Worm (Caenorhabditis elegans): ENCODE measurements around the gene W10G11.2.

The W10G11.2 gene

ce11 chrII:3520988-3521850 lies 40.2 kb downstream of the W10G11.2 start, which contains the start of gene W09G10.9 (continued):
- TF ChIP-seq madf-9 (GFP tag; conservative IDR thresholded peaks at IDR 0.05), result peak; percentile 90
- no peak for TF ChIP-seq fkh-10 (GFP tag; optimal IDR thresholded peaks at IDR 0.05)
- peak; percentile 15 for TF ChIP-seq mxl-3 (GFP tag; optimal IDR thresholded peaks at IDR 0.05)
- TF ChIP-seq vab-7 (GFP tag; IDR thresholded peaks at IDR 0.05), result peak; percentile 75
- no peak for TF ChIP-seq skn-1 (tag; optimal IDR thresholded peaks at IDR 0.05)
- TF ChIP-seq nhr-48 (tag; optimal IDR thresholded peaks at IDR 0.05), result no peak
- no peak for TF ChIP-seq daf-12 (tag; optimal IDR thresholded peaks at IDR 0.05)
- TF ChIP-seq lin-13 (GFP tag; optimal IDR thresholded peaks at IDR 0.05), result peak; percentile 80
- no peak; the same call in 1 of the 2 replicates for TF ChIP-seq lin-29 (GFP tag; IDR thresholded peaks at IDR 0.05)
- peak in 1 of 2 experiments; percentile 66 for TF ChIP-seq unc-62 (GFP tag; optimal IDR thresholded peaks at IDR 0.05 in 1 of 2)
- TF ChIP-seq unc-62 (tag; optimal IDR thresholded peaks at IDR 0.05), result no peak
- TF ChIP-seq php-3 (GFP tag; IDR thresholded peaks at IDR 0.05), result 0 out of 2 replicates have a peak, but pooled peaks have one; percentile 42
- no peak for TF ChIP-seq ceh-28 (tag; optimal IDR thresholded peaks at IDR 0.05)
- TF ChIP-seq mdl-1 (tag; optimal IDR thresholded peaks at IDR 0.05), result peak in 1 of 2 experiments; percentile 28
- TF ChIP-seq dpl-1 (GFP tag; optimal IDR thresholded peaks at IDR 0.05), result peak; percentile 28
- TF ChIP-seq T20F7.1 (GFP tag; optimal IDR thresholded peaks at IDR 0.05), result no peak
- TF ChIP-seq nhr-10 (tag; optimal IDR thresholded peaks at IDR 0.05), result no peak
- no peak for TF ChIP-seq ama-1 (optimal IDR thresholded peaks at IDR 0.05)
- 0 out of 2 replicates have a peak, but pooled peaks have one; percentile 77 for TF ChIP-seq tag-97 (GFP tag; IDR thresholded peaks at IDR 0.05)
- peak; percentile 32 for TF ChIP-seq unc-130 (GFP tag; optimal IDR thresholded peaks at IDR 0.05)
- peak; percentile 84 for TF ChIP-seq daf-19 (GFP tag; conservative IDR thresholded peaks at IDR 0.05)
- peak; percentile 46 for TF ChIP-seq nhr-102 (tag; optimal IDR thresholded peaks at IDR 0.05)

ce11 chrII:3518961-3519544 lies 42.4 kb downstream of the W10G11.2 start, which contains the start of gene clec-126:
Gene clec-126, plus strand, starts transcription at chrII:3519494.
- TF ChIP-seq nhr-25 (tag; optimal IDR thresholded peaks at IDR 0.05; ENCODE audit: borderline replicate concordance, insufficient read depth) (no peak), nhr-76 (tag; optimal IDR thresholded peaks at IDR 0.05) (no peak), mxl-2 (GFP tag; conservative IDR thresholded peaks at IDR 0.05) (0 out of 2 replicates have a peak, but pooled peaks have one; percentile 12), hlh-30 (tag; optimal IDR thresholded peaks at IDR 0.05; ENCODE audit: insufficient read depth) (peak; percentile 85), ces-1 (GFP tag; optimal IDR thresholded peaks at IDR 0.05) (no peak), ctbp-1 (GFP tag; IDR thresholded peaks at IDR 0.05) (peak; percentile 74), dmd-6 (GFP tag; IDR thresholded peaks at IDR 0.05) (peak; percentile 64), mes-2 (tag; optimal IDR thresholded peaks at IDR 0.05; ENCODE audit: poor library complexity, severe bottlenecking) (peak; percentile 58), jun-1 (tag; optimal IDR thresholded peaks at IDR 0.05) (peak; percentile 60), F37D6.2 (tag; optimal IDR thresholded peaks at IDR 0.05) (peak; percentile 63), fos-1 (tag; optimal IDR thresholded peaks at IDR 0.05) (no peak), lin-13 (GFP tag; optimal IDR thresholded peaks at IDR 0.05) (peak; percentile 91), lir-3 (tag; optimal IDR thresholded peaks at IDR 0.05) (peak; percentile 74), nhr-102 (tag; optimal IDR thresholded peaks at IDR 0.05) (peak; percentile 89), nhr-48 (tag; optimal IDR thresholded peaks at IDR 0.05) (peak; percentile 82), ztf-7 (tag; optimal IDR thresholded peaks at IDR 0.05) (peak; percentile 59), unc-62 (GFP tag; optimal IDR thresholded peaks at IDR 0.05 in 1 of 2) (peak in 1 of 2 experiments; percentile 64), unc-62 (tag; optimal IDR thresholded peaks at IDR 0.05) (no peak), Y75B8A.6 (GFP tag; IDR thresholded peaks at IDR 0.05) (no peak; the same call in 1 of the 2 replicates), nhr-237 (tag; optimal IDR thresholded peaks at IDR 0.05) (no peak), dve-1 (tag; optimal IDR thresholded peaks at IDR 0.05; ENCODE audit: insufficient read depth) (peak; percentile 99), snpc-1.2 (GFP tag; IDR thresholded peaks at IDR 0.05) (peak; percentile 73), zip-2 (tag; optimal IDR thresholded peaks at IDR 0.05) (peak; percentile 65), mxl-3 (GFP tag; optimal IDR thresholded peaks at IDR 0.05) (peak; percentile 63), nhr-41 (GFP tag; IDR thresholded peaks at IDR 0.05) (no peak; the same call in 1 of the 2 replicates), ama-1 (optimal IDR thresholded peaks at IDR 0.05) (no peak), F49E8.2 (tag; optimal IDR thresholded peaks at IDR 0.05; ENCODE audit: borderline replicate concordance) (peak; percentile 65), tag-97 (GFP tag; IDR thresholded peaks at IDR 0.05) (no peak), zag-1 (tag; optimal IDR thresholded peaks at IDR 0.05) (no peak), dpl-1 (GFP tag; optimal IDR thresholded peaks at IDR 0.05) (peak; percentile 47), egl-27 (tag; optimal IDR thresholded peaks at IDR 0.05) (no peak), mep-1 (tag; optimal IDR thresholded peaks at IDR 0.05) (peak; percentile 88), nhr-77 (tag; optimal IDR thresholded peaks at IDR 0.05) (peak; percentile 74)

Measured in whole organism, L4 larva.